Worm (Caenorhabditis elegans) whole organism, L4 larva: ENCODE results near the gene C34F6.9.
A peak's percentile ranks its signal among the peaks of the same experiment; 100 is the strongest.

ENCODE experiments used
- T20F7.1 ChIP-seq: fragments of 200-800 bp; sonication (Bioruptor generic); optimal IDR thresholded peaks from 2 replicates; lab custom pipeline; 2018; ENCODE audit warnings: mild to moderate bottlenecking, missing genetic modification characterization, missing compliant biosample characterization
- Y75B8A.6 ChIP-seq: fragments of 200-800 bp; sonication (Bioruptor generic); IDR thresholded peaks from 2 replicates; pipeline ENCODE4 v1.3.6; 2022; ENCODE audit warnings: missing genetic modification reagents, missing genetic modification characterization, missing compliant biosample characterization
- ama-1 ChIP-seq: fragments of 150-350 bp; optimal IDR thresholded peaks from 2 replicates; lab custom pipeline; 2014; ENCODE audit warnings: inconsistent platforms, mixed read lengths
- arid-1 ChIP-seq: fragments of 200-800 bp; sonication (Bioruptor generic); conservative IDR thresholded peaks from 2 replicates; pipeline ENCODE4 v1.3.6; 2022; ENCODE audit warnings: missing genetic modification reagents, missing genetic modification characterization, missing compliant biosample characterization
- attf-4 ChIP-seq: sonication (generic microtip); optimal IDR thresholded peaks from 3 replicates; lab custom pipeline; 2017; ENCODE audit warnings: missing biosample characterization, missing genetic modification characterization
- ceh-20 ChIP-seq: fragments of 200-800 bp; sonication (Bioruptor generic); IDR thresholded peaks from 2 replicates; pipeline ENCODE4 v1.3.6; 2022; ENCODE audit warnings: missing genetic modification reagents, missing genetic modification characterization, missing compliant biosample characterization
- ceh-32 ChIP-seq: sonication (generic microtip); optimal IDR thresholded peaks from 2 replicates; lab custom pipeline; 2016; ENCODE audit warnings: mild to moderate bottlenecking, missing genetic modification characterization, missing compliant biosample characterization; ENCODE audit not compliant: poor library complexity
- ceh-82 ChIP-seq: sonication (generic microtip); optimal IDR thresholded peaks from 2 replicates; lab custom pipeline; 2017; ENCODE audit warnings: missing biosample characterization, missing genetic modification characterization
- ctbp-1 ChIP-seq: fragments of 200-800 bp; sonication (Bioruptor generic); IDR thresholded peaks from 2 replicates; pipeline ENCODE4 v1.3.6; 2022; ENCODE audit warnings: missing genetic modification reagents, missing genetic modification characterization, missing compliant biosample characterization
- daf-16 ChIP-seq, 3 experiments: sonication (generic microtip); optimal IDR thresholded peaks; 2 replicates each; lab custom pipeline; 2016 to 2017; ENCODE audit warnings: missing genetic modification characterization in 3 of 3, missing genetic modification reagents in 3 of 3, mild to moderate bottlenecking in 2 of 3, missing compliant biosample characterization in 2 of 3, missing biosample characterization in 1 of 3, moderate library complexity in 1 of 3
- daf-8 ChIP-seq: fragments of 200-800 bp; sonication (Bioruptor generic); IDR thresholded peaks from 2 replicates; pipeline ENCODE4 v1.3.6; 2022; ENCODE audit warnings: missing genetic modification characterization, missing compliant biosample characterization
- dmd-6 ChIP-seq: fragments of 200-800 bp; sonication (Bioruptor generic); IDR thresholded peaks from 2 replicates; pipeline ENCODE4 v1.3.6; 2022; ENCODE audit warnings: missing genetic modification reagents, missing genetic modification characterization, missing compliant biosample characterization
- dpl-1 ChIP-seq: fragments of 150-350 bp; optimal IDR thresholded peaks from 2 replicates; lab custom pipeline; 2014; ENCODE audit warnings: missing biosample characterization, missing genetic modification reagents, missing genetic modification characterization
- egl-43 ChIP-seq: fragments of 200-800 bp; sonication (Bioruptor generic); IDR thresholded peaks from 2 replicates; pipeline ENCODE4 v1.3.6; 2022; ENCODE audit warnings: missing genetic modification reagents, missing genetic modification characterization, missing compliant biosample characterization
- hlh-11 ChIP-seq: fragments of 200-800 bp; sonication (Bioruptor generic); optimal IDR thresholded peaks from 2 replicates; lab custom pipeline; 2018; ENCODE audit warnings: mild to moderate bottlenecking, missing genetic modification characterization, missing compliant biosample characterization
- hlh-30 ChIP-seq: sonication (generic microtip); optimal IDR thresholded peaks from 2 replicates; lab custom pipeline; 2017; ENCODE audit warnings: antibody characterized with exemption, mild to moderate bottlenecking, missing genetic modification characterization, missing compliant biosample characterization; ENCODE audit not compliant: insufficient read depth
- jun-1 ChIP-seq: fragments of 150-350 bp; optimal IDR thresholded peaks from 2 replicates; lab custom pipeline; 2014; ENCODE audit warnings: missing biosample characterization, missing genetic modification reagents, missing genetic modification characterization
- lin-1 ChIP-seq: fragments of 200-800 bp; sonication (Bioruptor generic); IDR thresholded peaks from 2 replicates; pipeline ENCODE4 v1.3.6; 2022; ENCODE audit warnings: missing genetic modification reagents, missing genetic modification characterization, missing compliant biosample characterization
- lin-38 ChIP-seq: fragments of 200-800 bp; sonication (Bioruptor generic); IDR thresholded peaks from 2 replicates; pipeline ENCODE4 v1.3.6; 2022; ENCODE audit warnings: missing genetic modification reagents, missing genetic modification characterization, missing compliant biosample characterization
- lir-3 ChIP-seq: sonication (generic microtip); optimal IDR thresholded peaks from 2 replicates; lab custom pipeline; 2016; ENCODE audit warnings: mild to moderate bottlenecking, missing genetic modification characterization, missing compliant biosample characterization
- lsy-2 ChIP-seq, 2 experiments: fragments of 150-350 bp in 1 of 2; sonication (generic microtip) in 1 of 2; optimal IDR thresholded peaks; 2 replicates each; lab custom pipeline; 2014 to 2017; ENCODE audit warnings: missing biosample characterization in 2 of 2, missing genetic modification characterization in 2 of 2
- madf-9 ChIP-seq: fragments of 200-800 bp; sonication (Bioruptor generic); conservative IDR thresholded peaks from 2 replicates; pipeline ENCODE4 v1.3.6; 2022; ENCODE audit warnings: missing genetic modification reagents, missing genetic modification characterization, missing compliant biosample characterization
- mdl-1 ChIP-seq, 2 experiments: fragments of 150-350 bp in 1 of 2; sonication (generic microtip) in 1 of 2; optimal IDR thresholded peaks; 2 replicates each; lab custom pipeline; 2014 to 2017; ENCODE audit warnings: missing biosample characterization in 2 of 2, missing genetic modification characterization in 2 of 2
- mdt-29 ChIP-seq: fragments of 200-800 bp; sonication (Bioruptor generic); IDR thresholded peaks from 2 replicates; pipeline ENCODE4 v1.3.6; 2022; ENCODE audit warnings: missing genetic modification reagents, missing genetic modification characterization, missing compliant biosample characterization
- mep-1 ChIP-seq: fragments of 150-350 bp; sonication (generic microtip); optimal IDR thresholded peaks from 3 replicates; lab custom pipeline; 2014; ENCODE audit warnings: missing biosample characterization, missing genetic modification characterization
- mxl-3 ChIP-seq: fragments of 200-800 bp; sonication (Bioruptor generic); optimal IDR thresholded peaks from 2 replicates; lab custom pipeline; 2018; ENCODE audit warnings: mild to moderate bottlenecking, missing genetic modification characterization, missing compliant biosample characterization
- nhr-11 ChIP-seq: fragments of 150-350 bp; optimal IDR thresholded peaks from 2 replicates; lab custom pipeline; 2014; ENCODE audit warnings: missing biosample characterization, missing genetic modification characterization
- nhr-111 ChIP-seq: fragments of 200-800 bp; sonication (Bioruptor generic); optimal IDR thresholded peaks from 2 replicates; lab custom pipeline; 2018; ENCODE audit warnings: mild to moderate bottlenecking, missing genetic modification characterization, missing compliant biosample characterization
- nhr-28 ChIP-seq: fragments of 150-350 bp; optimal IDR thresholded peaks from 2 replicates; lab custom pipeline; 2014; ENCODE audit warnings: missing biosample characterization, missing genetic modification characterization
- nhr-48 ChIP-seq: sonication (generic microtip); optimal IDR thresholded peaks from 2 replicates; lab custom pipeline; 2016; ENCODE audit warnings: mild to moderate bottlenecking, missing genetic modification characterization, missing compliant biosample characterization
- pha-4 ChIP-seq, 2 experiments: fragments of 150-350 bp in 1 of 2; fragments of 200-800 bp in 1 of 2; sonication (Bioruptor generic) in 1 of 2; IDR thresholded peaks in 1 of 2; optimal IDR thresholded peaks in 1 of 2; 2 replicates each; pipeline versions ENCODE4 v1.3.6 to Lab custom; 2014 to 2022; ENCODE audit warnings: missing genetic modification characterization in 2 of 2, missing genetic modification reagents in 2 of 2, missing biosample characterization in 1 of 2, missing compliant biosample characterization in 1 of 2
- pqm-1 ChIP-seq: sonication (generic microtip); optimal IDR thresholded peaks from 2 replicates; lab custom pipeline; 2017; ENCODE audit warnings: missing biosample characterization, missing genetic modification characterization
- rbr-2 ChIP-seq: sonication (generic microtip); optimal IDR thresholded peaks from 2 replicates; lab custom pipeline; 2016; ENCODE audit warnings: missing genotype, missing genetic modification characterization, missing compliant biosample characterization
- saeg-2 ChIP-seq: fragments of 200-800 bp; sonication (Bioruptor generic); IDR thresholded peaks from 2 replicates; pipeline ENCODE4 v1.3.6; 2022; ENCODE audit warnings: missing genetic modification reagents, missing genetic modification characterization, missing compliant biosample characterization
- sdz-12 ChIP-seq: fragments of 200-800 bp; sonication (Bioruptor generic); optimal IDR thresholded peaks from 2 replicates; lab custom pipeline; 2018; ENCODE audit warnings: mild to moderate bottlenecking, missing genetic modification characterization, missing compliant biosample characterization
- unc-39 ChIP-seq: sonication (generic microtip); optimal IDR thresholded peaks from 2 replicates; lab custom pipeline; 2017; ENCODE audit warnings: missing biosample characterization, missing genetic modification characterization
- unc-62 ChIP-seq, 3 experiments: fragments of 150-350 bp in 1 of 3; sonication (generic microtip); optimal IDR thresholded peaks in 2 of 3; peaks in 1 of 3; 1 replicate in 1 of 3; 2 replicates in 2 of 3; lab custom pipeline; 2014 to 2017; ENCODE audit warnings: missing biosample characterization in 3 of 3, missing genetic modification characterization in 3 of 3, missing genetic modification reagents in 3 of 3, missing genotype in 1 of 3
- zfp-2 ChIP-seq: sonication (generic microtip); optimal IDR thresholded peaks from 2 replicates; lab custom pipeline; 2016; ENCODE audit warnings: mild to moderate bottlenecking, missing genetic modification characterization, missing compliant biosample characterization
- zip-11 ChIP-seq: fragments of 200-800 bp; sonication (Bioruptor generic); IDR thresholded peaks from 2 replicates; pipeline ENCODE4 v1.3.6; 2022; ENCODE audit warnings: missing genetic modification characterization, missing compliant biosample characterization
- zip-2 ChIP-seq: fragments of 150-350 bp; optimal IDR thresholded peaks from 2 replicates; lab custom pipeline; 2014; ENCODE audit warnings: missing biosample characterization, missing genetic modification characterization

The C34F6.9 gene

DNA sequence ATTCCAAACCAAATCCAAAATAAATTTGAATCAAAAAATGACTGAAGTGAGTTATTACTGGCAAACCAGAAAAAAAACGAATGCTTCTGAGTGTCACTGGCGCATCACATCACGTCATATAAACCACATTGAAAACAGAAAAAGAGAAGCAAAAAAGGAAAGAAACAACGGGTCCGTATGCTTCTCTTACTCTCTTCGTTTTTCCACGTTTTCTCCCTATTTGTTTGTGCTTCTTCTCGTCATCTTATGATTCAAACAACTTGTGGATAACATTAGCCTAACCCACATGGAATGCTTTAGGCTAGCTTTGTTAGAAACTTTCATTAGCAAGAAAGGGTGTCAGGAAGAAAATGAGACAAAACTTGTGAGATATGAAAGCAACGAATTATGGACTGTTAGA lies 19.0 kb upstream of the C34F6.9 start (continued):
- TF ChIP-seq egl-43 (no peak), Y75B8A.6 (GFP tag; lab: Robert Waterston, UW) (no peak), zfp-2 (tag; lab: Kevin White, UChicago) (no peak)

DNA sequence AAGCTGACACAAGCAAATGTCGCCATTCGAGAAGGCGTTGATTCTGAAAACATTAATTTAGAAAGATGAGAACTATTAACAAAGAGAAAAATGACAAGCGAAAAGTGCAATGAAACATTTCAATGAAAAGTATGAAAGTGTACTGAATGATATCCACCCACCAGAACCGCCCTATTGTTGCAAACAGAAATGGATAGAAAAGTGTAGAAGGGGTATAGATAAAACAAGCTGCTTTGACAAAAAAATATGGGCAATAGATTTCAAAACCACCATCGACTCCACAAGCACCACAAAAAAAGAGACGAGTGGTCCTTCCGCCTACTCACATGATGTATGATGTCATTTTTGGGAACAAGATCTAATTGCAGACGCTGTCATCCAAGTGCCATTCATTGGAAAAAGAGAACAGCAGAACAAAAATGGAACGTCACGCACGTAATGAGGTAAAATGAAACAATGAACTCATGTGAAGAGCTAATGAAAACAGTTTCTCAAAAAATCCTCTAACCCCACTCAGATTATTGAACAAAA lies 18.2 kb upstream of the C34F6.9 start, which contains the start of gene C34F6.10:
Gene C34F6.10, minus strand, starts transcription at position 51 of the 531 bp plus-strand sequence.
- TF ChIP-seq ceh-20 (GFP tag; lab: Robert Waterston, UW) (0 out of 2 replicates have a peak, but pooled peaks have one; percentile 41), hlh-11 (peak; percentile 17), daf-8 (GFP tag; lab: Robert Waterston, UW) (no peak), lsy-2 (tag; optimal IDR thresholded peaks at IDR 0.05; lab: Kevin White, UChicago) (peak in 1 of 2 experiments; percentile 22), mdl-1 (tag; optimal IDR thresholded peaks at IDR 0.05; lab: Kevin White, UChicago) (peak in 1 of 2 experiments; percentile 6), ceh-82 (tag; lab: Kevin White, UChicago) (no peak), hlh-30 (tag; lab: Kevin White, UChicago) (peak; percentile 53), dmd-6 (GFP tag; lab: Robert Waterston, UW) (0 out of 2 replicates have a peak, but pooled peaks have one; percentile 8)

DNA sequence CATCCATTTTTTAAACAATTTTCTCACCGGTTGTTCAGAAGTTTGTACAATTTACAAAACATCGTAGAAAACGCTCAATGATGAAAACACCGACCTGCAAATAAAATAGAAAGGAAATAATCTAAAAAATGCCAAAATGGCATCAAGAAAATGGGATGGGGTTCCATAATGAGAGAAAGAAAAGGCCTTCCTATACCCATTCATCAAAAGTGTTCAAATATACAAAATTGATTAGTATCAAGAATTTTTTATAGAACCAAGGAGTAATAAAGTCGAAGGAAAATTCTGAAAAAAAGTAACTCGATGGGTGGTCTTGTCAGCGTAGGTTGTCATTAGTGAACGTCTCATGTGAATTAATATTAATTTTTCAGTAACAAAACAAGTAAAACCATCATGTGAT lies 4.1 kb upstream of the C34F6.9 start, which contains the start of gene C34F6.12:
Gene C34F6.12, minus strand, starts transcription at position 101 of the 400 bp plus-strand sequence.
- TF ChIP-seq nhr-111 (GFP tag; lab: Kevin White, UChicago) = no peak
- no peak for TF ChIP-seq rbr-2 (tag; lab: Kevin White, UChicago)
- no peak for TF ChIP-seq attf-4 (tag; lab: Kevin White, UChicago)
- no peak for TF ChIP-seq arid-1 (GFP tag; lab: Robert Waterston, UW)
- TF ChIP-seq lin-38 (GFP tag; lab: Robert Waterston, UW) = no peak
- no peak for TF ChIP-seq ceh-32
- TF ChIP-seq jun-1 (tag; lab: Kevin White, UChicago) = no peak
- no peak for TF ChIP-seq lin-1 (GFP tag; lab: Robert Waterston, UW)
- TF ChIP-seq nhr-11 (tag; lab: Kevin White, UChicago) = no peak
- no peak for TF ChIP-seq T20F7.1 (GFP tag; lab: Kevin White, UChicago)
- no peak for TF ChIP-seq zfp-2 (tag; lab: Kevin White, UChicago)
- no peak for TF ChIP-seq ceh-20 (GFP tag; lab: Robert Waterston, UW)
- no peak for TF ChIP-seq zip-11 (GFP tag; lab: Robert Waterston, UW)
- TF ChIP-seq, all 104 proteins: peak for 0

- TF ChIP-seq sdz-12 = no peak
- TF ChIP-seq unc-62 (GFP tag; optimal IDR thresholded peaks at IDR 0.05 in 1 of 2; lab: Kevin White, UChicago) = no peak
- no peak for TF ChIP-seq unc-62 (tag; optimal IDR thresholded peaks at IDR 0.05; lab: Kevin White, UChicago)
- TF ChIP-seq ceh-32 = no peak
- TF ChIP-seq saeg-2 (GFP tag; lab: Robert Waterston, UW) = no peak
- TF ChIP-seq rbr-2 (tag; lab: Kevin White, UChicago) = peak; percentile 3
- TF ChIP-seq pqm-1 = peak; percentile 44
- no peak for TF ChIP-seq mdt-29
- no peak for TF ChIP-seq T20F7.1 (GFP tag; lab: Kevin White, UChicago)
- TF ChIP-seq mdl-1 (tag; optimal IDR thresholded peaks at IDR 0.05; lab: Kevin White, UChicago) = peak in 1 of 2 experiments; percentile 35
- no peak for TF ChIP-seq unc-39 (tag; lab: Kevin White, UChicago)
- TF ChIP-seq lsy-2 (tag; optimal IDR thresholded peaks at IDR 0.05; lab: Kevin White, UChicago) = peak in 1 of 2 experiments; percentile 41
- TF ChIP-seq pha-4 (GFP tag; IDR thresholded peaks at IDR 0.05; lab: Robert Waterston, UW) = no peak
- no peak for TF ChIP-seq pha-4 (tag; optimal IDR thresholded peaks at IDR 0.05; lab: Kevin White, UChicago)
- TF ChIP-seq ama-1 (lab: Kevin White, UChicago) = no peak
- TF ChIP-seq lir-3 (tag; lab: Kevin White, UChicago) = no peak
- TF ChIP-seq dmd-6 (GFP tag; lab: Robert Waterston, UW) = peak; percentile 35
- TF ChIP-seq daf-16 (GFP tag; optimal IDR thresholded peaks at IDR 0.05; lab: Kevin White, UChicago) = no peak
- TF ChIP-seq daf-16 (tag; optimal IDR thresholded peaks at IDR 0.05; lab: Kevin White, UChicago) = peak; percentile 47
- TF ChIP-seq dpl-1 (GFP tag; lab: Kevin White, UChicago) = peak; percentile 34
- TF ChIP-seq nhr-48 (tag; lab: Kevin White, UChicago) = peak; percentile 64
- TF ChIP-seq mxl-3 = peak; percentile 20
- 0 out of 2 replicates have a peak, but pooled peaks have one; percentile 9 for TF ChIP-seq madf-9 (GFP tag; lab: Robert Waterston, UW)
- TF ChIP-seq nhr-28 (tag; lab: Kevin White, UChicago) = peak; percentile 70
- no peak for TF ChIP-seq jun-1 (tag; lab: Kevin White, UChicago)
- TF ChIP-seq ctbp-1 (GFP tag; lab: Robert Waterston, UW) = no peak
- no peak for TF ChIP-seq zip-2 (tag; lab: Kevin White, UChicago)
- peak; percentile 42 for TF ChIP-seq mep-1 (tag; lab: Kevin White, UChicago)
Observed at ce11 chrX:11215420-11216050, 6.9 kb downstream of the C34F6.9 start, which contains the start of the genes C34F6.7 and idh-2. C34F6.7 (minus strand) TSS chrX:11215470. idh-2 (plus strand) TSS chrX:11216000.
